Fruit fly (Drosophila melanogaster): Measurements from ENCODE around the gene TAF1B.

dm6 chr3R:10095052-10095451 is 48.9 kb downstream of the TAF1B start:
- no peak for TF ChIP-seq psq (optimal IDR thresholded peaks at IDR 0.05)
- TF ChIP-seq CG8478 (optimal IDR thresholded peaks at IDR 0.05), result no peak
- no peak for TF ChIP-seq pan (optimal IDR thresholded peaks at IDR 0.05)
- no peak for TF ChIP-seq EcR (GFP tag; optimal IDR thresholded peaks at IDR 0.05)
- no peak for TF ChIP-seq usp (GFP tag; optimal IDR thresholded peaks at IDR 0.05)
- no peak for TF ChIP-seq Dll (optimal IDR thresholded peaks at IDR 0.05)

Measured in whole organism.